Worm (Caenorhabditis elegans) whole organism, young adult: ENCODE results near the gene F26G1.2.

Source experiments
- B0019.2 ChIP-seq: fragments of 200-800 bp; sonication (Bioruptor generic); conservative IDR thresholded peaks from 2 replicates; pipeline ENCODE4 v1.3.6; 2022; ENCODE audit warnings: missing genetic modification reagents, missing genetic modification characterization, missing compliant biosample characterization
- B0035.1 ChIP-seq: sonication (generic microtip); optimal IDR thresholded peaks from 2 replicates; lab custom pipeline; 2016; ENCODE audit warnings: missing genetic modification characterization, mild to moderate bottlenecking, missing compliant biosample characterization, missing genotype, missing genetic modification reagents
- B0261.1 ChIP-seq: sonication (generic microtip); optimal IDR thresholded peaks from 2 replicates; lab custom pipeline; 2016; ENCODE audit warnings: mild to moderate bottlenecking, missing genetic modification characterization, moderate library complexity, missing compliant biosample characterization
- F10E7.11 ChIP-seq: sonication (generic microtip); optimal IDR thresholded peaks from 2 replicates; lab custom pipeline; 2017; ENCODE audit warnings: mild to moderate bottlenecking, missing genetic modification characterization, moderate library complexity, missing compliant biosample characterization
- F23B12.7 ChIP-seq: sonication (generic microtip); optimal IDR thresholded peaks from 2 replicates; lab custom pipeline; 2017; ENCODE audit warnings: missing genetic modification characterization, mild to moderate bottlenecking, missing compliant biosample characterization, antibody characterized with exemption, moderate library complexity; ENCODE audit not compliant: insufficient read depth
- F37B4.10 ChIP-seq: fragments of 200-800 bp; sonication (Bioruptor generic); IDR thresholded peaks from 2 replicates; pipeline ENCODE4 v1.3.6; 2022; ENCODE audit warnings: missing genetic modification characterization, missing compliant biosample characterization
- F57A8.1 ChIP-seq: fragments of 200-800 bp; sonication (Bioruptor generic); optimal IDR thresholded peaks from 2 replicates; lab custom pipeline; 2018; ENCODE audit warnings: mild to moderate bottlenecking, missing genetic modification characterization, moderate library complexity, missing compliant biosample characterization
- K11D2.4 ChIP-seq: fragments of 200-800 bp; sonication (Bioruptor generic); IDR thresholded peaks from 2 replicates; pipeline ENCODE4 v1.3.6; 2022; ENCODE audit warnings: missing genetic modification reagents, missing genetic modification characterization, missing compliant biosample characterization
- Y53F4B.3 ChIP-seq: fragments of 200-800 bp; sonication (Bioruptor generic); IDR thresholded peaks from 2 replicates; pipeline ENCODE4 v1.3.6; 2022; ENCODE audit warnings: missing genetic modification reagents, missing genetic modification characterization, missing compliant biosample characterization
- Y79H2A.3 ChIP-seq: fragments of 200-800 bp; sonication (Bioruptor generic); conservative IDR thresholded peaks from 2 replicates; pipeline ENCODE4 v1.3.6; 2022; ENCODE audit warnings: missing genetic modification reagents, missing genetic modification characterization, missing compliant biosample characterization
- Y95B8A.8 ChIP-seq: fragments of 200-800 bp; sonication (Bioruptor generic); IDR thresholded peaks from 2 replicates; pipeline ENCODE4 v1.3.6; 2022; ENCODE audit warnings: missing genetic modification reagents, missing genetic modification characterization, missing compliant biosample characterization
- ZK185.1 ChIP-seq: sonication (generic microtip); optimal IDR thresholded peaks from 2 replicates; lab custom pipeline; 2016; ENCODE audit warnings: mild to moderate bottlenecking, missing genetic modification characterization, missing compliant biosample characterization; ENCODE audit not compliant: poor library complexity, severe bottlenecking
- aptf-2 ChIP-seq: fragments of 200-800 bp; sonication (Bioruptor generic); conservative IDR thresholded peaks from 2 replicates; pipeline ENCODE4 v1.3.6; 2022; ENCODE audit warnings: missing genetic modification reagents, missing genetic modification characterization, missing compliant biosample characterization
- athp-1 ChIP-seq: sonication (generic microtip); optimal IDR thresholded peaks from 2 replicates; lab custom pipeline; 2017; ENCODE audit warnings: mild to moderate bottlenecking, missing genetic modification characterization, missing compliant biosample characterization
- attf-5 ChIP-seq: fragments of 200-800 bp; sonication (Bioruptor generic); optimal IDR thresholded peaks from 2 replicates; lab custom pipeline; 2018; ENCODE audit warnings: mild to moderate bottlenecking, missing genetic modification characterization, missing compliant biosample characterization
- cebp-1 ChIP-seq, 2 experiments: fragments of 200-800 bp in 1 of 2; sonication (Bioruptor generic) in 1 of 2; sonication (generic microtip) in 1 of 2; IDR thresholded peaks in 1 of 2; optimal IDR thresholded peaks in 1 of 2; 2 replicates each; pipeline versions ENCODE4 v1.3.6 to Lab custom; 2017 to 2022; ENCODE audit warnings: missing compliant biosample characterization in 2 of 2, missing genetic modification characterization in 2 of 2, mild to moderate bottlenecking in 1 of 2, missing genetic modification reagents in 1 of 2, moderate library complexity in 1 of 2
- ceh-27 ChIP-seq: fragments of 200-800 bp; sonication (Bioruptor generic); optimal IDR thresholded peaks from 2 replicates; lab custom pipeline; 2018; ENCODE audit warnings: mild to moderate bottlenecking, missing genetic modification characterization, moderate library complexity, missing compliant biosample characterization
- ceh-91 ChIP-seq: fragments of 200-800 bp; sonication (Bioruptor generic); IDR thresholded peaks from 2 replicates; pipeline ENCODE4 v1.3.6; 2022; ENCODE audit warnings: missing genetic modification reagents, missing genetic modification characterization, missing compliant biosample characterization
- dpff-1 ChIP-seq: sonication (generic microtip); optimal IDR thresholded peaks from 2 replicates; lab custom pipeline; 2017; ENCODE audit warnings: mild to moderate bottlenecking, missing genetic modification characterization, missing compliant biosample characterization
- egl-18 ChIP-seq: fragments of 200-800 bp; sonication (Bioruptor generic); IDR thresholded peaks from 2 replicates; pipeline ENCODE4 v1.3.6; 2022; ENCODE audit warnings: missing genetic modification reagents, missing genetic modification characterization, missing compliant biosample characterization
- ekl-4 ChIP-seq: fragments of 200-800 bp; sonication (Bioruptor generic); IDR thresholded peaks from 2 replicates; pipeline ENCODE4 v1.3.6; 2022; ENCODE audit warnings: missing genetic modification reagents, missing genetic modification characterization, missing compliant biosample characterization
- ets-4 ChIP-seq: fragments of 200-800 bp; sonication (Bioruptor generic); optimal IDR thresholded peaks from 2 replicates; lab custom pipeline; 2018; ENCODE audit warnings: mild to moderate bottlenecking, missing genetic modification characterization, missing compliant biosample characterization
- fkh-3 ChIP-seq: sonication (generic microtip); optimal IDR thresholded peaks from 2 replicates; lab custom pipeline; 2016; ENCODE audit warnings: mild to moderate bottlenecking, missing genetic modification characterization, missing compliant biosample characterization
- him-1 ChIP-seq: sonication (generic microtip); optimal IDR thresholded peaks from 2 replicates; lab custom pipeline; 2016; ENCODE audit warnings: missing genotype, missing genetic modification reagents, missing genetic modification characterization, missing compliant biosample characterization
- hmg-20 ChIP-seq: fragments of 200-800 bp; sonication (Bioruptor generic); IDR thresholded peaks from 2 replicates; pipeline ENCODE4 v1.3.6; 2022; ENCODE audit warnings: missing genetic modification reagents, missing genetic modification characterization, missing compliant biosample characterization
- hrde-1 ChIP-seq: sonication (generic microtip); optimal IDR thresholded peaks from 2 replicates; lab custom pipeline; 2016; ENCODE audit warnings: missing genetic modification characterization, mild to moderate bottlenecking, missing compliant biosample characterization, moderate library complexity, missing genotype, missing genetic modification reagents, borderline replicate concordance
- let-526 ChIP-seq: fragments of 200-800 bp; sonication (Bioruptor generic); IDR thresholded peaks from 2 replicates; pipeline ENCODE4 v1.3.6; 2022; ENCODE audit warnings: missing genetic modification reagents, missing genetic modification characterization, missing compliant biosample characterization
- lin-35 ChIP-seq, 3 experiments: fragments of 150-350 bp in 2 of 3; sonication (generic microtip) in 1 of 3; optimal IDR thresholded peaks; 2 replicates each; lab custom pipeline; 2014 to 2018; ENCODE audit warnings: missing biosample characterization in 3 of 3, missing genetic modification characterization in 3 of 3, missing genetic modification reagents in 3 of 3
- lin-40 ChIP-seq: sonication (generic microtip); optimal IDR thresholded peaks from 2 replicates; lab custom pipeline; 2016; ENCODE audit warnings: missing genetic modification characterization, mild to moderate bottlenecking, missing compliant biosample characterization, missing genotype, missing genetic modification reagents
- madf-3 ChIP-seq: fragments of 200-800 bp; sonication (Bioruptor generic); IDR thresholded peaks from 2 replicates; pipeline ENCODE4 v1.3.6; 2022; ENCODE audit warnings: missing genetic modification reagents, missing genetic modification characterization, missing compliant biosample characterization
- mel-28 ChIP-seq: sonication (generic microtip); optimal IDR thresholded peaks from 2 replicates; lab custom pipeline; 2016; ENCODE audit warnings: borderline replicate concordance, mild to moderate bottlenecking, missing genetic modification characterization, missing compliant biosample characterization
- mxl-1 ChIP-seq: sonication (generic microtip); optimal IDR thresholded peaks from 2 replicates; lab custom pipeline; 2016; ENCODE audit warnings: missing genetic modification characterization, missing compliant biosample characterization
- nhr-179 ChIP-seq: sonication (generic microtip); optimal IDR thresholded peaks from 2 replicates; lab custom pipeline; 2016; ENCODE audit warnings: mild to moderate bottlenecking, missing genetic modification characterization, missing compliant biosample characterization
- pha-4 ChIP-seq: fragments of 150-350 bp; sonication (generic microtip); optimal IDR thresholded peaks from 2 replicates; lab custom pipeline; 2014; ENCODE audit warnings: missing biosample characterization, missing genetic modification reagents, missing genetic modification characterization
- rcor-1 ChIP-seq: fragments of 200-800 bp; sonication (Bioruptor generic); IDR thresholded peaks from 2 replicates; pipeline ENCODE4 v1.3.6; 2022; ENCODE audit warnings: missing genetic modification reagents, missing genetic modification characterization, missing compliant biosample characterization
- snpc-1.1 ChIP-seq: sonication (generic microtip); optimal IDR thresholded peaks from 2 replicates; lab custom pipeline; 2017; ENCODE audit warnings: missing genetic modification characterization, mild to moderate bottlenecking, missing compliant biosample characterization, antibody characterized with exemption, moderate library complexity, missing genotype, missing genetic modification reagents; ENCODE audit not compliant: insufficient read depth
- snpc-3.4 ChIP-seq: sonication (generic microtip); optimal IDR thresholded peaks from 2 replicates; lab custom pipeline; 2017; ENCODE audit warnings: missing genetic modification characterization, mild to moderate bottlenecking, missing compliant biosample characterization, antibody characterized with exemption, moderate library complexity, missing genotype, missing genetic modification reagents
- sptf-2 ChIP-seq: fragments of 200-800 bp; sonication (Bioruptor generic); optimal IDR thresholded peaks from 2 replicates; lab custom pipeline; 2018; ENCODE audit warnings: mild to moderate bottlenecking, missing genetic modification characterization, missing compliant biosample characterization
- tlf-1 ChIP-seq: fragments of 200-800 bp; sonication (Bioruptor generic); optimal IDR thresholded peaks from 2 replicates; lab custom pipeline; 2018; ENCODE audit warnings: mild to moderate bottlenecking, missing genetic modification characterization, missing compliant biosample characterization
- unc-62 ChIP-seq: fragments of 150-350 bp; optimal IDR thresholded peaks from 2 replicates; lab custom pipeline; 2014; ENCODE audit warnings: missing biosample characterization, missing genetic modification reagents, missing genetic modification characterization
- zfh-2 ChIP-seq: fragments of 200-800 bp; sonication (Bioruptor generic); conservative IDR thresholded peaks from 2 replicates; pipeline ENCODE4 v1.3.6; 2022; ENCODE audit warnings: missing genetic modification reagents, missing genetic modification characterization, missing compliant biosample characterization
- zim-3 ChIP-seq: sonication (generic microtip); optimal IDR thresholded peaks from 2 replicates; lab custom pipeline; 2017; ENCODE audit warnings: mild to moderate bottlenecking, missing genetic modification characterization, moderate library complexity, missing compliant biosample characterization
- ztf-25 ChIP-seq: fragments of 200-800 bp; sonication (Bioruptor generic); IDR thresholded peaks from 2 replicates; pipeline ENCODE4 v1.3.6; 2022; ENCODE audit warnings: missing genetic modification reagents, missing genetic modification characterization, missing compliant biosample characterization
- ztf-26 ChIP-seq: sonication (generic microtip); optimal IDR thresholded peaks from 2 replicates; lab custom pipeline; 2017; ENCODE audit warnings: missing genetic modification characterization, missing compliant biosample characterization
- ztf-28 ChIP-seq: fragments of 200-800 bp; sonication (Bioruptor generic); IDR thresholded peaks from 2 replicates; pipeline ENCODE4 v1.3.6; 2022; ENCODE audit warnings: missing genetic modification reagents, missing genetic modification characterization, missing compliant biosample characterization
- ztf-6 ChIP-seq: fragments of 200-800 bp; sonication (Bioruptor generic); IDR thresholded peaks from 2 replicates; pipeline ENCODE4 v1.3.6; 2022; ENCODE audit warnings: missing genetic modification reagents, missing genetic modification characterization, missing compliant biosample characterization

The F26G1.2 gene

ce11 chrII:4739984-4740462 is 22.9 kb upstream of the F26G1.2 start, which contains the start of gene eas-1 (continued):
- TF ChIP-seq nhr-179 (tag; lab: Kevin White, UChicago) (no peak), F37B4.10 (no peak), madf-3 (GFP tag; lab: Robert Waterston, UW) (no peak), egl-18 (GFP tag; lab: Robert Waterston, UW) (no peak), Y79H2A.3 (GFP tag; lab: Robert Waterston, UW) (no peak), zfh-2 (GFP tag; lab: Robert Waterston, UW) (no peak), tlf-1 (peak; percentile 20), attf-5 (peak; percentile 76), B0019.2 (peak; percentile 33; the same call in 1 of the 2 replicates), unc-62 (GFP tag; lab: Kevin White, UChicago) (no peak), ztf-28 (no peak), pha-4 (no peak), B0035.1 (no peak), F57A8.1 (no peak), zim-3 (no peak), hmg-20 (GFP tag; lab: Robert Waterston, UW) (peak; percentile 78), ztf-6 (no peak), mel-28 (no peak), fkh-3 (no peak), lin-35 (GFP tag; optimal IDR thresholded peaks at IDR 0.05; lab: Kevin White, UChicago) (peak in 2 of 3 experiments; percentile 46 to 91), ceh-27 (GFP tag; lab: Kevin White, UChicago) (peak; percentile 91), aptf-2 (GFP tag; lab: Robert Waterston, UW) (peak; percentile 76; the same call in 1 of the 2 replicates), Y95B8A.8 (GFP tag; lab: Robert Waterston, UW) (no peak), ZK185.1 (tag; lab: Kevin White, UChicago) (peak; percentile 84), snpc-1.1 (tag; lab: Kevin White, UChicago) (no peak), ztf-25 (GFP tag; lab: Robert Waterston, UW) (peak; percentile 76; the same call in 1 of the 2 replicates), cebp-1 (GFP tag; IDR thresholded peaks at IDR 0.05; lab: Robert Waterston, UW) (no peak), cebp-1 (tag; optimal IDR thresholded peaks at IDR 0.05; lab: Kevin White, UChicago) (no peak), Y53F4B.3 (GFP tag; lab: Robert Waterston, UW) (no peak), B0261.1 (tag; lab: Kevin White, UChicago) (no peak), ekl-4 (GFP tag; lab: Robert Waterston, UW) (no peak), F23B12.7 (tag; lab: Kevin White, UChicago) (peak; percentile 39), K11D2.4 (GFP tag; lab: Robert Waterston, UW) (peak; percentile 64; the same call in 1 of the 2 replicates), ceh-91 (GFP tag; lab: Robert Waterston, UW) (peak; percentile 50; the same call in 1 of the 2 replicates), him-1 (tag; lab: Kevin White, UChicago) (peak; percentile 61), ztf-26 (no peak), let-526 (GFP tag; lab: Robert Waterston, UW) (peak; percentile 73; the same call in 1 of the 2 replicates), hrde-1 (tag; lab: Kevin White, UChicago) (no peak), mxl-1 (tag; lab: Kevin White, UChicago) (no peak), athp-1 (tag; lab: Kevin White, UChicago) (peak; percentile 33), sptf-2 (GFP tag; lab: Kevin White, UChicago) (peak; percentile 5), dpff-1 (tag; lab: Kevin White, UChicago) (no peak), snpc-3.4 (tag; lab: Kevin White, UChicago) (peak; percentile 9), F10E7.11 (tag; lab: Kevin White, UChicago) (no peak), ets-4 (GFP tag; lab: Kevin White, UChicago) (no peak), rcor-1 (GFP tag; lab: Robert Waterston, UW) (no peak; the same call in none of the 2 replicates), lin-40 (tag; lab: Kevin White, UChicago) (peak; percentile 65)
